Fruit fly (Drosophila melanogaster) whole organism, wandering third instar larva: Measurements from ENCODE around the gene Vinc.

Experiments
- Dfd ChIP-seq: fragments of >200 bp; optimal IDR thresholded peaks from 2 replicates; lab custom pipeline; 2017; ENCODE audit warnings: missing biosample characterization, missing genetic modification characterization
- GATAd ChIP-seq: sonication (Bioruptor generic); optimal IDR thresholded peaks from 2 replicates; lab custom pipeline; 2016; ENCODE audit warnings: missing biosample characterization, missing genetic modification characterization
- Hnf4 ChIP-seq: fragments of 200-800 bp; sonication (Bioruptor generic); optimal IDR thresholded peaks from 2 replicates; lab custom pipeline; 2016; ENCODE audit warnings: missing biosample characterization, mild to moderate bottlenecking, missing genetic modification characterization
- Hr83 ChIP-seq: fragments of 200-300 bp; sonication (Bioruptor generic); optimal IDR thresholded peaks from 2 replicates; lab custom pipeline; 2016; ENCODE audit warnings: missing biosample characterization, mild to moderate bottlenecking, missing genetic modification characterization, moderate library complexity; ENCODE audit not compliant: poor library complexity, severe bottlenecking
- OdsH ChIP-seq: fragments of 200-800 bp; sonication (Bioruptor generic); optimal IDR thresholded peaks from 2 replicates; lab custom pipeline; 2016; ENCODE audit warnings: missing biosample characterization, mild to moderate bottlenecking, missing genetic modification characterization
- foxo ChIP-seq, 2 experiments: fragments of 200-800 bp; sonication (Bioruptor generic); optimal IDR thresholded peaks; 2 replicates in 1 of 2; 3 replicates in 1 of 2; lab custom pipeline; 2016 to 2017; ENCODE audit warnings: missing biosample characterization in 2 of 2, missing genetic modification characterization in 2 of 2
- psq ChIP-seq: fragments of 200-800 bp; sonication (Bioruptor generic); optimal IDR thresholded peaks from 3 replicates; lab custom pipeline; 2017; ENCODE audit warnings: missing biosample characterization, mild to moderate bottlenecking, missing genetic modification characterization, moderate library complexity
- usp ChIP-seq: fragments of >200 bp; optimal IDR thresholded peaks from 2 replicates; lab custom pipeline; 2017; ENCODE audit warnings: missing biosample characterization, missing genetic modification characterization

DNA sequence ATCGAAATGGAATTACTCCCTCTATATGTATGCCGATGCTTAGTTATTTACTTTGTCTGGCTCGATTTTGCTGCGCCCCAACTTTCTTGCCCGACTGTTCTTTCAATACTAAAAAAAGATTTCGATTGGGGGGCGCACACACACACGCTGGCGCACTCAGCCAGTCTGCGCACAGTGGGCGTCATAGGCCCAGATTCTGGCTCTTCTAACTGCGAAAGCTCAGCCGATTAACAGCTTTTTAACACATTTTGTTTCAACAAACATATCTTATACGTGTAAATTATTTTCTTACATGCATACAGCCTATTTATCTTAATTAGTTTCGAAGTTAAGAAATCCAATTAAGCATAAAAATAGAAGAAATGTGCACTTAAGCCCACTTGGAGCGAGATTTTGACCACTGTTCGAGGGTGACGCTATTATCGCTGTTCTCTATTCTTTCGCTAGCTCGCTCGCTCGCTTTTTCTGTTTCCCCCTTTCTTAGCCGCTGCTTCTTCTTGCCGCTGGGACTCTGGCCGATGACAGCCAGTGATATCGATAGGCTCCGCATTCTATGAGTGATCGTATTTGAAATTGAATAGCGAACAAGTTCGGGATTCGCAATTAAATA lies at the start of gene Vinc:
- TF ChIP-seq foxo (GFP tag; optimal IDR thresholded peaks at IDR 0.05; lab: Kevin White, UChicago) (peak in 1 of 2 experiments; percentile 93), GATAd (GFP tag; lab: Kevin White, UChicago) (no peak), psq (GFP tag; lab: Kevin White, UChicago) (peak; percentile 93), usp (GFP tag; lab: Kevin White, UChicago) (no peak), OdsH (GFP tag; lab: Kevin White, UChicago) (peak; percentile 63), Dfd (GFP tag; lab: Kevin White, UChicago) (no peak), Hnf4 (GFP tag; lab: Kevin White, UChicago) (no peak), Hr83 (GFP tag; lab: Kevin White, UChicago) (peak; percentile 86)
